Fruit fly (Drosophila melanogaster) whole organism: ENCODE measurements around the gene Ced-12.

Experiments
- pan ChIP-seq: fragments of >200 bp; optimal IDR thresholded peaks from 2 replicates; lab custom pipeline; 2017
- psq ChIP-seq: fragments of >200 bp; optimal IDR thresholded peaks from 2 replicates; lab custom pipeline; 2017
- usp ChIP-seq: fragments of >200 bp; optimal IDR thresholded peaks from 2 replicates; lab custom pipeline; 2017; ENCODE audit warnings: missing biosample characterization, missing genetic modification characterization, mixed read lengths

DNA sequence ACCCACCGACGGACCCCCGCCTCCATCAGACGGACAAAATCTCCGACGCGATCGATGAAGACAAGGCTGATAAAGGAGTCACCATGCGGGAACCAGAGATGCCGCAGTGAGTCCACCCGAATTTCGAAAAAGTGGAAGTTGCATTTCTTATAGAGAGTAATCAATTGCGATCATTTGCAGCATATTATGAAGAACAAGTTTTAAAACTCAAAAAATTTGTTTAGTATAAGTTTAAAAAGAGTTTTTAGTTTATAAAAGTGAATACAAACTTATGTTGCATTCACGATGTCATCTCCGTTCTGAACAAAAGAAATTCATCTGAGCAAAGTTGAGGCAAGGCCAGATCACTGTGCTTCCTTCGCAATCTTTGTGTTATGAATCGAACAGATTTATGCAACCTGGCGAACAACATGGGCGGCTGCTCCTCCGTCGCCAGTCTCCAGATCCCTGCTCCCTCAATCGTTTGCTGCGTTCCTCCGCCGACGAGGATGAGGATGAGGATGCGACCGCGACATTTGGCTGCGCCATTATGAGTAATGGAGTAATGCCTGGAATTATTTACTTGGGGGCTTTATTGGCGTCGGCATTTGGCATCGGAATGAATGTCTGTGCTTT, 15.4 kb downstream of the Ced-12 start:
- TF ChIP-seq psq, result no peak
- no peak for TF ChIP-seq usp
- no peak for TF ChIP-seq pan
